Worm (Caenorhabditis elegans) whole organism, midembryonic: ENCODE results near the gene T23F6.5.

ENCODE experiments used
- flt-1 ChIP-seq: fragments of 200-800 bp; sonication (Bioruptor generic); IDR thresholded peaks from 2 replicates; pipeline ENCODE4 v1.3.6; 2022; ENCODE audit warnings: missing genetic modification characterization, missing compliant biosample characterization
- klf-2 ChIP-seq: fragments of 200-800 bp; sonication (Bioruptor generic); conservative IDR thresholded peaks from 2 replicates; pipeline ENCODE4 v1.3.6; 2022; ENCODE audit warnings: missing genetic modification reagents, missing genetic modification characterization, missing compliant biosample characterization
- tab-1 ChIP-seq: fragments of 200-800 bp; sonication (Bioruptor generic); IDR thresholded peaks from 2 replicates; pipeline ENCODE4 v1.3.6; 2022; ENCODE audit warnings: missing genetic modification characterization, missing compliant biosample characterization
- ztf-23 ChIP-seq: fragments of 200-800 bp; sonication (Bioruptor generic); IDR thresholded peaks from 2 replicates; pipeline ENCODE4 v1.3.6; 2022; ENCODE audit warnings: missing genetic modification reagents, missing genetic modification characterization, missing compliant biosample characterization
- ztf-29 ChIP-seq: fragments of 200-800 bp; sonication (Bioruptor generic); IDR thresholded peaks from 2 replicates; pipeline ENCODE4 v1.3.6; 2022; ENCODE audit warnings: missing genetic modification reagents, missing genetic modification characterization, missing compliant biosample characterization

DNA sequence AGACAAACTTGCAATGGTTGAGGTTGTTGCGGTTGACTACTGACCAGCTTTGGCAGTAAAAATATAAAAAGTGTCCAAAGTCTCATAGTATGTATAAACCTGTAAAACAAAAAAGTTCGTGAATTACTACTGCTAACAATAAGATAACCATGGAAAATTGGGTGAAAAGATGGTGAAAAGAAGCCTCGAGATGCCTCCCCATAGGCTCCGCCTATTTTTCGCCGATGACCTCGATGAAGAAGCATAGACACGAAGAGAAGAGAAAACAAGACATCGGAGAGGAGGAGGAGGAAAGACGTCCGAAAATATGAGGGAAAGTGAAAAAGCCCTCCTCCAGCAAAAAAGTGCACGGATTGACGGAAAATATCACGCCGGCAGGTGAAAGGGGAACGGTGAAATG is at the start of gene T23F6.5:
- TF ChIP-seq flt-1 (no peak), ztf-29 (GFP tag; lab: Robert Waterston, UW) (no peak), klf-2 (no peak), tab-1 (GFP tag; lab: Robert Waterston, UW) (no peak), ztf-23 (GFP tag; lab: Robert Waterston, UW) (no peak)
